Fruit fly (Drosophila melanogaster): Measurements from ENCODE around the gene CG9004.

Gene CG9004

dm6 chr3L:2378549-2378948 lies 5.0 kb downstream of the CG9004 start (continued):
- no peak for TF ChIP-seq CG3065 (GFP tag; optimal IDR thresholded peaks at IDR 0.05)
- TF ChIP-seq fu2 (GFP tag; optimal IDR thresholded peaks at IDR 0.05): no peak
- no peak for TF ChIP-seq grau (tag; optimal IDR thresholded peaks at IDR 0.05)
- 0 out of 3 replicates have a peak, but pooled peaks have one; percentile 28 for TF ChIP-seq HLH4C (GFP tag; IDR thresholded peaks at IDR 0.05; ENCODE audit: partially characterized antibody)
- TF ChIP-seq prd (optimal IDR thresholded peaks at IDR 0.05): no peak
- no peak for TF ChIP-seq prd (GFP tag; IDR thresholded peaks at IDR 0.05)
- no peak for TF ChIP-seq CG9215 (GFP tag; IDR thresholded peaks at IDR 0.05)
- TF ChIP-seq E2f2 (GFP tag; IDR thresholded peaks at IDR 0.05): no peak
- TF ChIP-seq CG12769 (tag; optimal IDR thresholded peaks at IDR 0.05): peak; percentile 51
- no peak for TF ChIP-seq HmgD (GFP tag; optimal IDR thresholded peaks at IDR 0.05)
- TF ChIP-seq bowl (GFP tag; IDR thresholded peaks at IDR 0.05): no peak
- TF ChIP-seq CG2712 (tag; optimal IDR thresholded peaks at IDR 0.05): no peak
- no peak for TF ChIP-seq CG43689 (GFP tag; IDR thresholded peaks at IDR 0.05)

DNA sequence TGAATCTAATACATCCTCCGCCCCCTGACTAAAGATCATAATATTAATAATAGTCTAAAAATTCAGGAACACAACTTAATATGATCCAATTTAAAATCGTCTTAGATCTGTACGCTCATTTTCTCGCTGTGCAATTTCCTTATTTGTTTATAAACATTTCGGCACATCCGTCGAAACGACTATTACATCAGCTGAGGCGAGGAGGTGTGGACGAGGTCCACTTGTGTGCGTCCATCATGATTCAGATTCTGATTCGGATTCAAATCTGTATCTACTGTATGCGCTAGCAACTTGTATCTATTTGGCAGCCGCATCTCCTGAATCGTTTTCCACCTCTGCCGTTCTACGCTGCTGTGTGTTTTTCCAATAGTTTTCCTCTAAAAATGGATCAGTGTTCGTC lies 5.9 kb downstream of the CG9004 start:
- TF ChIP-seq Abd-B (GFP tag; optimal IDR thresholded peaks at IDR 0.05) (no peak), mirr (GFP tag; optimal IDR thresholded peaks at IDR 0.05) (no peak), dysf (GFP tag; IDR thresholded peaks at IDR 0.05) (peak; percentile 33; the same call in 1 of the 3 replicates), CG18599 (GFP tag; optimal IDR thresholded peaks at IDR 0.05) (peak; percentile 3), Pdp1 (GFP tag; optimal IDR thresholded peaks at IDR 0.05) (peak in 1 of 2 experiments; percentile 75), CG32767 (GFP tag; IDR thresholded peaks at IDR 0.05) (peak; percentile 49; the same call in 1 of the 2 replicates), sisA (GFP tag; IDR thresholded peaks at IDR 0.05) (no peak), trem (tag; optimal IDR thresholded peaks at IDR 0.05) (no peak), Trl (optimal IDR thresholded peaks at IDR 0.05) (no peak), Trl (GFP tag; optimal IDR thresholded peaks at IDR 0.05) (no peak), NFAT (GFP tag; IDR thresholded peaks at IDR 0.05) (0 out of 2 replicates have a peak, but pooled peaks have one; percentile 4), chm (GFP tag; IDR thresholded peaks at IDR 0.05) (0 out of 2 replicates have a peak, but pooled peaks have one; percentile 17), Elba2 (GFP tag; optimal IDR thresholded peaks at IDR 0.05) (no peak), wor (GFP tag; IDR thresholded peaks at IDR 0.05) (no peak), NC2α (GFP tag; optimal IDR thresholded peaks at IDR 0.05) (no peak), phol (tag; optimal IDR thresholded peaks at IDR 0.05) (peak; percentile 5), CG2678 (tag; optimal IDR thresholded peaks at IDR 0.05) (peak; percentile 5), Ets65A (GFP tag) (peak; percentile 62), CrebB (tag; optimal IDR thresholded peaks at IDR 0.05) (no peak), nau (GFP tag; optimal IDR thresholded peaks at IDR 0.05) (peak; percentile 6), sd (tag; optimal IDR thresholded peaks at IDR 0.05) (no peak), Hr3 (GFP tag; optimal IDR thresholded peaks at IDR 0.05) (no peak), hth (optimal IDR thresholded peaks at IDR 0.05) (no peak), gem (tag; optimal IDR thresholded peaks at IDR 0.05) (peak; percentile 9), CG11504 (tag; optimal IDR thresholded peaks at IDR 0.05) (peak; percentile 86), Med (GFP tag) (peak; percentile 62), slp2 (GFP tag; optimal IDR thresholded peaks at IDR 0.05) (no peak)

dm6 chr3L:2385325-2386007 lies 11.9 kb downstream of the CG9004 start:
- TF ChIP-seq zen (tag; optimal IDR thresholded peaks at IDR 0.05): peak; percentile 93
- no peak for TF ChIP-seq CG10321 (GFP tag; IDR thresholded peaks at IDR 0.05)
- TF ChIP-seq cad (GFP tag; optimal IDR thresholded peaks at IDR 0.05): peak; percentile 52
- TF ChIP-seq Pdp1 (GFP tag; optimal IDR thresholded peaks at IDR 0.05): peak in 1 of 2 experiments; percentile 50
- peak; percentile 29 for TF ChIP-seq Med (GFP tag)
- peak; percentile 42 for TF ChIP-seq CG5180 (GFP tag; optimal IDR thresholded peaks at IDR 0.05)
- no peak for TF ChIP-seq toy (GFP tag; IDR thresholded peaks at IDR 0.05)
- TF ChIP-seq grn (GFP tag; optimal IDR thresholded peaks at IDR 0.05): peak; percentile 52
